Worm (Caenorhabditis elegans) whole organism, young adult: ENCODE results near the gene nkcc-1.

Experiments used
- Y95B8A.8 ChIP-seq: fragments of 200-800 bp; sonication (Bioruptor generic); IDR thresholded peaks from 2 replicates; pipeline ENCODE4 v1.3.6; 2022; ENCODE audit warnings: missing genetic modification reagents, missing genetic modification characterization, missing compliant biosample characterization
- ama-1 ChIP-seq, 3 experiments: fragments of 150-350 bp in 1 of 3; sonication (generic microtip) in 2 of 3; optimal IDR thresholded peaks; 2 replicates each; lab custom pipeline; 2014 to 2018; ENCODE audit warnings: missing biosample characterization in 2 of 3, missing genetic modification characterization in 2 of 3, missing genetic modification reagents in 2 of 3
- nfya-1 ChIP-seq: sonication (generic microtip); optimal IDR thresholded peaks from 2 replicates; lab custom pipeline; 2017; ENCODE audit warnings: antibody characterized with exemption, missing compliant biosample characterization, missing genetic modification characterization, borderline replicate concordance; ENCODE audit not compliant: insufficient read depth
- rcor-1 ChIP-seq: fragments of 200-800 bp; sonication (Bioruptor generic); IDR thresholded peaks from 2 replicates; pipeline ENCODE4 v1.3.6; 2022; ENCODE audit warnings: missing genetic modification reagents, missing genetic modification characterization, missing compliant biosample characterization
- snpc-4 ChIP-seq, 5 experiments: fragments of 150-350 bp in 1 of 5; sonication (generic microtip) in 4 of 5; optimal IDR thresholded peaks; 2 replicates each; lab custom pipeline; 2014 to 2018; ENCODE audit warnings: missing genetic modification characterization in 5 of 5, missing biosample characterization in 3 of 5, antibody characterized with exemption in 2 of 5, mild to moderate bottlenecking in 2 of 5, missing compliant biosample characterization in 2 of 5, missing genotype in 2 of 5, moderate library complexity in 2 of 5, missing genetic modification reagents in 1 of 5
- sptf-2 ChIP-seq: fragments of 200-800 bp; sonication (Bioruptor generic); optimal IDR thresholded peaks from 2 replicates; lab custom pipeline; 2018; ENCODE audit warnings: mild to moderate bottlenecking, missing genetic modification characterization, missing compliant biosample characterization
- tbx-9 ChIP-seq: sonication (generic microtip); optimal IDR thresholded peaks from 2 replicates; lab custom pipeline; 2016; ENCODE audit warnings: borderline replicate concordance, missing genetic modification characterization, inconsistent platforms, missing compliant biosample characterization
- unc-130 ChIP-seq: sonication (generic microtip); optimal IDR thresholded peaks from 2 replicates; lab custom pipeline; 2016; ENCODE audit warnings: missing genetic modification reagents, missing genetic modification characterization, missing compliant biosample characterization
- unc-62 ChIP-seq: fragments of 150-350 bp; optimal IDR thresholded peaks from 2 replicates; lab custom pipeline; 2014; ENCODE audit warnings: missing biosample characterization, missing genetic modification reagents, missing genetic modification characterization
- zim-3 ChIP-seq: sonication (generic microtip); optimal IDR thresholded peaks from 2 replicates; lab custom pipeline; 2017; ENCODE audit warnings: mild to moderate bottlenecking, missing genetic modification characterization, moderate library complexity, missing compliant biosample characterization

- no peak for TF ChIP-seq zim-3 (tag; lab: Kevin White, UChicago)
- TF ChIP-seq unc-62 (GFP tag; lab: Kevin White, UChicago): no peak
- TF ChIP-seq unc-130 (GFP tag; lab: Kevin White, UChicago): no peak
- no peak for TF ChIP-seq nfya-1 (tag; lab: Kevin White, UChicago)
- no peak for TF ChIP-seq sptf-2
- TF ChIP-seq rcor-1: no peak
- TF ChIP-seq Y95B8A.8 (GFP tag; lab: Robert Waterston, UW): no peak
- no peak for TF ChIP-seq ama-1 (optimal IDR thresholded peaks at IDR 0.05; lab: Kevin White, UChicago)
- no peak for TF ChIP-seq ama-1 (GFP tag; optimal IDR thresholded peaks at IDR 0.05; lab: Kevin White, UChicago)
- TF ChIP-seq tbx-9: no peak
- TF ChIP-seq snpc-4 (GFP tag; optimal IDR thresholded peaks at IDR 0.05; lab: Kevin White, UChicago): no peak
- no peak for TF ChIP-seq snpc-4 (tag; optimal IDR thresholded peaks at IDR 0.05; lab: Kevin White, UChicago)
Observed at ce11 chrIV:14091242-14091641, 32.6 kb downstream of the nkcc-1 start, which contains the start of gene noah-2.
